Fruit fly (Drosophila melanogaster): ENCODE data around the gene CG31300.

The CG31300 gene

dm6 chr3R:25262322-25262761 lies 21.1 kb upstream of the CG31300 start, which contains the start of the genes Kdsr and CG11858 (continued):
- no peak for TF ChIP-seq CG3726 (GFP tag; IDR thresholded peaks at IDR 0.05)
- TF ChIP-seq Poxn (GFP tag; IDR thresholded peaks at IDR 0.05) = no peak
- TF ChIP-seq CG14965 (GFP tag; optimal IDR thresholded peaks at IDR 0.05; ENCODE audit: borderline replicate concordance) = no peak
- TF ChIP-seq CG6272 (GFP tag; IDR thresholded peaks at IDR 0.05) = peak; percentile 32; the same call in 1 of the 2 replicates
- peak; percentile 29 for TF ChIP-seq hkb (optimal IDR thresholded peaks at IDR 0.05)
- peak; percentile 66 for TF ChIP-seq hkb (GFP tag; IDR thresholded peaks at IDR 0.05)
- peak; percentile 83 for TF ChIP-seq lilli (GFP tag; optimal IDR thresholded peaks at IDR 0.05)
- no peak for TF ChIP-seq Eip74EF (GFP tag; optimal IDR thresholded peaks at IDR 0.05)
- TF ChIP-seq nau (GFP tag; optimal IDR thresholded peaks at IDR 0.05) = no peak
- peak; percentile 72 for TF ChIP-seq sob (GFP tag; IDR thresholded peaks at IDR 0.05)
- TF ChIP-seq CG3995 (GFP tag; optimal IDR thresholded peaks at IDR 0.05) = peak; percentile 4
- TF ChIP-seq tap (tag; optimal IDR thresholded peaks at IDR 0.05) = no peak
- TF ChIP-seq CkIIα-i1 (GFP tag; IDR thresholded peaks at IDR 0.05) = no peak
- TF ChIP-seq danr (GFP tag; IDR thresholded peaks at IDR 0.05) = peak; percentile 58; the same call in 1 of the 2 replicates
- peak; percentile 65 for TF ChIP-seq CG9817 (tag; optimal IDR thresholded peaks at IDR 0.05)
- TF ChIP-seq CG3163 (GFP tag; optimal IDR thresholded peaks at IDR 0.05) = peak; percentile 19
- peak; percentile 85 for TF ChIP-seq Rfx (GFP tag; IDR thresholded peaks at IDR 0.05)
- TF ChIP-seq Myb (GFP tag; optimal IDR thresholded peaks at IDR 0.05) = peak; percentile 51
- peak; percentile 43 for TF ChIP-seq HLH54F (GFP tag; optimal IDR thresholded peaks at IDR 0.05)
- peak; percentile 74 for TF ChIP-seq H15 (GFP tag; IDR thresholded peaks at IDR 0.05)
- TF ChIP-seq CG12769 (tag; optimal IDR thresholded peaks at IDR 0.05) = peak; percentile 68
- no peak for TF ChIP-seq pan (optimal IDR thresholded peaks at IDR 0.05)
- TF ChIP-seq pan (GFP tag; optimal IDR thresholded peaks at IDR 0.05 in 1 of 2, IDR thresholded peaks at IDR 0.05 in 1 of 2) = peak in 1 of 2 experiments; percentile 64
- TF ChIP-seq ac (GFP tag; optimal IDR thresholded peaks at IDR 0.05) = no peak
- peak; percentile 67 for TF ChIP-seq oc (tag; optimal IDR thresholded peaks at IDR 0.05)
- TF ChIP-seq nerfin-1 (tag; optimal IDR thresholded peaks at IDR 0.05) = peak; percentile 28
- no peak for TF ChIP-seq Tbp (GFP tag; optimal IDR thresholded peaks at IDR 0.05)
- TF ChIP-seq CG10147 (GFP tag; optimal IDR thresholded peaks at IDR 0.05) = peak; percentile 63
- no peak for TF ChIP-seq CG11695 (GFP tag; IDR thresholded peaks at IDR 0.05)
- peak; percentile 8 for TF ChIP-seq HLHmδ (GFP tag; optimal IDR thresholded peaks at IDR 0.05)
- TF ChIP-seq Ravus (GFP tag; IDR thresholded peaks at IDR 0.05) = peak; percentile 11; the same call in 1 of the 2 replicates
- peak; percentile 49 for TF ChIP-seq CG12299 (tag; optimal IDR thresholded peaks at IDR 0.05)
- peak; percentile 57; the same call in 1 of the 2 replicates for TF ChIP-seq Ada2b (GFP tag; IDR thresholded peaks at IDR 0.05)
- TF ChIP-seq seq (GFP tag; IDR thresholded peaks at IDR 0.05) = peak; percentile 55; the same call in 1 of the 2 replicates
- peak in 1 of 3 experiments; percentile 53 for TF ChIP-seq lola (GFP tag; optimal IDR thresholded peaks at IDR 0.05)
- peak; percentile 41 for TF ChIP-seq CHES-1-like (GFP tag; optimal IDR thresholded peaks at IDR 0.05)
- peak; percentile 77 for TF ChIP-seq tgo (GFP tag; IDR thresholded peaks at IDR 0.05)
- TF ChIP-seq Blimp-1 (GFP tag; optimal IDR thresholded peaks at IDR 0.05) = no peak
- TF ChIP-seq ems (GFP tag; optimal IDR thresholded peaks at IDR 0.05) = peak; percentile 19
- peak; percentile 21; the same call in 1 of the 2 replicates for TF ChIP-seq HLH3B (GFP tag; IDR thresholded peaks at IDR 0.05)
- peak; percentile 11 for TF ChIP-seq CG9437 (GFP tag; optimal IDR thresholded peaks at IDR 0.05)
- TF ChIP-seq CG18476 (GFP tag; optimal IDR thresholded peaks at IDR 0.05) = peak; percentile 71
- peak; percentile 46 for TF ChIP-seq NC2β (GFP tag; optimal IDR thresholded peaks at IDR 0.05)
- no peak for TF ChIP-seq CG8089 (GFP tag; optimal IDR thresholded peaks at IDR 0.05)
- peak; percentile 72 for TF ChIP-seq Sox102F (GFP tag; optimal IDR thresholded peaks at IDR 0.05)
- peak; percentile 52 for TF ChIP-seq CG10366 (GFP tag; IDR thresholded peaks at IDR 0.05)
